Fruit fly (Drosophila melanogaster) whole organism, adult: ENCODE measurements around the gene Lcp65Af.
"Not testable (repeated sequence)": the region's sequence is repeated elsewhere in the genome, so short reads cannot be mapped to it uniquely, and the experiment has no call there.

Experiments
- CG11617 ChIP-seq: fragments of 200-800 bp; sonication (Bioruptor generic); optimal IDR thresholded peaks from 2 replicates; lab custom pipeline; 2017; ENCODE audit warnings: mild to moderate bottlenecking, missing biosample characterization, missing genetic modification reagents, missing genetic modification characterization
- CG12768 ChIP-seq: fragments of 200-800 bp; sonication (Bioruptor generic); optimal IDR thresholded peaks from 2 replicates; lab custom pipeline; 2017; ENCODE audit warnings: missing biosample characterization, missing genetic modification characterization, mild to moderate bottlenecking, moderate library complexity, missing genetic modification reagents
- CG14711 ChIP-seq: fragments of 200-800 bp; sonication (Bioruptor generic); optimal IDR thresholded peaks from 2 replicates; lab custom pipeline; 2018; ENCODE audit warnings: missing biosample characterization, mild to moderate bottlenecking, missing genetic modification characterization, moderate library complexity
- CG1620 ChIP-seq: fragments of 200-800 bp; sonication (Bioruptor generic); optimal IDR thresholded peaks from 2 replicates; lab custom pipeline; 2016; ENCODE audit warnings: missing biosample characterization, missing genetic modification characterization
- CG33017 ChIP-seq: fragments of 200-800 bp; sonication (Bioruptor generic); optimal IDR thresholded peaks from 2 replicates; lab custom pipeline; 2018; ENCODE audit warnings: missing biosample characterization, mild to moderate bottlenecking, missing genetic modification characterization, moderate library complexity
- CG5204 ChIP-seq: fragments of 200-800 bp; sonication (Bioruptor generic); optimal IDR thresholded peaks from 2 replicates; lab custom pipeline; 2016; ENCODE audit warnings: missing biosample characterization, missing genetic modification characterization
- CG7045 ChIP-seq: fragments of 200-800 bp; sonication (Bioruptor generic); optimal IDR thresholded peaks from 2 replicates; lab custom pipeline; 2017; ENCODE audit warnings: missing biosample characterization, mild to moderate bottlenecking, missing genetic modification characterization
- CG7101 ChIP-seq: fragments of 200-800 bp; sonication (Bioruptor generic); optimal IDR thresholded peaks from 2 replicates; lab custom pipeline; 2018; ENCODE audit warnings: missing biosample characterization, mild to moderate bottlenecking, missing genetic modification characterization, moderate library complexity
- Clk ChIP-seq: fragments of 200-800 bp; sonication (Bioruptor generic); optimal IDR thresholded peaks from 2 replicates; lab custom pipeline; 2017; ENCODE audit warnings: missing biosample characterization, missing genetic modification characterization
- Crg-1 ChIP-seq: fragments of 200-800 bp; sonication (Bioruptor generic); optimal IDR thresholded peaks from 2 replicates; lab custom pipeline; 2016; ENCODE audit warnings: missing biosample characterization, missing genetic modification characterization
- Hr96 ChIP-seq: fragments of 200-800 bp; sonication (Bioruptor generic); optimal IDR thresholded peaks from 2 replicates; lab custom pipeline; 2016; ENCODE audit warnings: missing biosample characterization, missing genetic modification characterization
- Mnt ChIP-seq: fragments of 200-800 bp; sonication (Bioruptor generic); optimal IDR thresholded peaks from 2 replicates; lab custom pipeline; 2016; ENCODE audit warnings: missing biosample characterization, mild to moderate bottlenecking, missing genetic modification characterization
- bab1 ChIP-seq: fragments of 200-800 bp; sonication (Bioruptor generic); optimal IDR thresholded peaks from 3 replicates; lab custom pipeline; 2019; ENCODE audit warnings: missing biosample characterization, mild to moderate bottlenecking, missing genetic modification characterization, moderate library complexity
- cic ChIP-seq: fragments of 200-800 bp; sonication (Bioruptor generic); optimal IDR thresholded peaks from 2 replicates; lab custom pipeline; 2017; ENCODE audit warnings: missing biosample characterization, mild to moderate bottlenecking, missing genetic modification characterization, moderate library complexity
- cnc ChIP-seq, 2 experiments: fragments of >200 bp; optimal IDR thresholded peaks; 2 replicates each; lab custom pipeline; 2017
- kay ChIP-seq: fragments of 200-800 bp; sonication (Bioruptor generic); peaks from one replicate; lab custom pipeline; 2016; ENCODE audit warnings: missing biosample characterization, missing genetic modification characterization, borderline replicate concordance
- ovo ChIP-seq: fragments of 200-800 bp; sonication (Bioruptor generic); optimal IDR thresholded peaks from 2 replicates; lab custom pipeline; 2016; ENCODE audit warnings: missing biosample characterization, missing genetic modification characterization
- pad ChIP-seq: fragments of 200-800 bp; sonication (Bioruptor generic); optimal IDR thresholded peaks from 3 replicates; lab custom pipeline; 2017; ENCODE audit warnings: missing biosample characterization, missing genetic modification characterization, mild to moderate bottlenecking, moderate library complexity, missing genetic modification reagents
- tj ChIP-seq: fragments of 200-800 bp; sonication (Bioruptor generic); optimal IDR thresholded peaks from 3 replicates; lab custom pipeline; 2017; ENCODE audit warnings: missing biosample characterization, mild to moderate bottlenecking, missing genetic modification characterization, moderate library complexity

The Lcp65Af gene

DNA sequence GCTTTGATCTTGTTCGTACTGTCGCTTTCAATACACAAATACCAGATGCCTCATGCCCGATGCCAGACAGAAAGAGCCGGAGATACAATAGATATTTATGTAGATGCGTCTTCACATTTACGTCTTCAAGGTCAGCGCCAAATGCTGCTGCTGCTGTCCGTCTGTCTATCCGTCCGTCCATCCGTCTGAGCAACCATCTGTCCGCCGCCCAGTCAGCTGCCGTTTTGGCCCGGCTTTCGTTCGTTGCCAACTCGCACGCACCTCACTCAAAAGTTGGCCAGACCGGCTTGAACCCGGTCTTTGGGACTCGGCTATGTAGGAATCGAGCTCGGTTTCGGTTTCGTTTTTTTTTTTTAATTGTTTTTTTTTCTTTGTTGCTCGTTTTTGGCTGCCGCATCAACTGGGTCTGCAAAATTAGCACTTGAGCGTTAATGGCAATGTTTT lies 18.4 kb upstream of the Lcp65Af start:
- TF ChIP-seq CG33017 (tag; lab: Kevin White, UChicago) = no peak
- TF ChIP-seq Hr96 (GFP tag; lab: Kevin White, UChicago) = no peak
- no peak for TF ChIP-seq Clk (GFP tag; lab: Kevin White, UChicago)
- TF ChIP-seq kay (GFP tag; lab: Kevin White, UChicago) = no peak
- no peak for TF ChIP-seq CG5204 (GFP tag; lab: Kevin White, UChicago)
- no peak for TF ChIP-seq CG1620 (GFP tag; lab: Kevin White, UChicago)
- no peak for TF ChIP-seq CG7101 (tag; lab: Kevin White, UChicago)

- no peak for TF ChIP-seq Clk (GFP tag; lab: Kevin White, UChicago)
- TF ChIP-seq Mnt = no peak
- TF ChIP-seq CG11617 (GFP tag; lab: Kevin White, UChicago) = no peak
These were observed 15.9 kb upstream of the Lcp65Af start, which contains the start of gene Acp65Aa for dm6 chr3L:6152531-6152930. TSS of gene Acp65Aa (minus strand) at chr3L:6152745.

DNA sequence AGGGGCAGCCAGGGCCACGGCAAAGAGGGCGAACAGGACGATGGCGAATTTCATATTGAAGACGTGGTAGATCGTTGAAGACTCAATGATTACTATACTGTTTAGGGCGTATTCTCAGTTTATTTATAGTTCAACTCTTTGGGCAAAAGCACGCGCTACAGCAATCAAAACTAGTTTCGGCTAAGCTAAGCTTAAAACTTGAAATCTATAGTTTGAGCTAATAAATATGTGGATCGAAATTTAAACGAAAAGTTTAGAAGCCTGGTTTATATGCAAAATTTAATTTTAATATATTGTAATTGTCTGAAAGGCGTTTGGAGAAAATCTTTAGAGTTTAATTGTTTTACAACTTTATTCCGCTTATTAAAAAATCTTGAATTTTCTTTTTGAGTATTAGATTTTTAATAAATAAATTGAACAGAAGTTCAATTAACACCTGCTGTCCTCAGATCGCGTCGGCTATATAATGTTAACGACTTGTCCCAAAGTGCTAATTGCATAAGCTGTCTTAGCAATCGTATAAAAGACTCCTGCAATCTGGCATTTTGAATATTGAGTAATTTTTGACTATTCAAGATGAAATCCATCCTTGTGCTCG lies 14.3 kb upstream of the Lcp65Af start, which contains the start of the genes Cpr65Ax2 and Lcp65Aa:
Cpr65Ax2 (minus strand) TSS at position 101 of the 598 bp plus-strand sequence.
Lcp65Aa (plus strand) TSS at position 548 of the 598 bp plus-strand sequence.
- TF ChIP-seq kay, pad, CG11617 (GFP tag; lab: Kevin White, UChicago): not testable (repeated sequence)

DNA sequence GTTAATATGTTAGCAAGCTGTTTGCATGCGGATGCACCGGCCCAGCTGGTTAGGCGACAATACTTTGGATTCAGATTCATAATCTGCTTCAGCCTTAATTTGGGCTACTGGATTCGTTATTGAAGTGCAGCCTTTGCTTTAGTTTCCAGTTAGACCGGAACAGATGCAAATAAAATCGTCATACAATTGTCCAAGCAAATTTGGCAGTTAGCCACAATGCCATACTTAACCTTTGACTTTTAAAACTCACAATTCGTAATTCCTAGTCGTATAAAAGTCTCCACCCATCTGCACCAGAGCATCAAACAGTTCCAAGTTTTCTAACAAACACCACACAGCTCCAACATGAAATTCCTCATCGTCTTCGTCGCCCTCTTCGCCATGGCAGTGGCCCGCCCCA lies 12.7 kb upstream of the Lcp65Af start, which contains the start of gene Lcp65Ab1:
Lcp65Ab1 (plus strand) TSS at position 301 of the 400 bp plus-strand sequence.
- TF ChIP-seq CG5204 (GFP tag; lab: Kevin White, UChicago); CG14711 (tag; lab: Kevin White, UChicago); Mnt: not testable (repeated sequence)

- not testable (repeated sequence) for TF ChIP-seq bab1 (GFP tag; lab: Kevin White, UChicago); CG7045 (GFP tag; lab: Kevin White, UChicago); Crg-1
These were observed 11.3 kb upstream of the Lcp65Af start, which contains the start of gene Cpr65Ax1 for dm6 chr3L:6147887-6148286. TSS of gene Cpr65Ax1 (minus strand) at chr3L:6147987.

- not testable (repeated sequence) for TF ChIP-seq CG12768 (GFP tag; lab: Kevin White, UChicago); tj (GFP tag; lab: Kevin White, UChicago); cnc (optimal IDR thresholded peaks at IDR 0.05; lab: Kevin White, UChicago)
These were observed 9.8 kb upstream of the Lcp65Af start, which contains the start of gene Lcp65Ab2 for dm6 chr3L:6146374-6146773. TSS of gene Lcp65Ab2 (plus strand) at chr3L:6146674.

DNA sequence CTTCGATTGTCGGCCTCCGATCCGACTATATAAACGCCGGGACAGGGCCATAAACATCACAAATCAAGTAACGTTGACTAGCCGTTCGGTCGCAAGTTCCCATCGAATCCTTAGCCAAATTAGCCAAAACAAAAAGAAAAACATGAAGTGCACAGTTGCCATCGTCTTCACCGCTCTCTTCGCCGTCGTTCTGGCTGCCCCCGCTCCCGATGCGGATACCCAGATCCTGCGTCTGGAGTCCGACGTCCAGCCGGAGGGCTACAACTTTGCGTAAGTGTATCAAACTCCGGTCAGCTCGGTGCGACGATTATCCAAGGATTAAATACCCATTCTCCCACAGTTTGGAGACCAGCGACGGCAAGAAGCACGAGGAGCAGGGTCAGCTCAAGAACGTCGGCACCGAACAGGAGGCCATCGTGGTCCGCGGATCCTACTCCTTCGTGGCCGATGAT lies 8.2 kb upstream of the Lcp65Af start, which contains the start of gene Lcp65Ac:
Lcp65Ac (plus strand) TSS at position 51 of the 452 bp plus-strand sequence.
- no peak for TF ChIP-seq ovo (GFP tag; lab: Kevin White, UChicago)
- TF ChIP-seq cnc (optimal IDR thresholded peaks at IDR 0.05; lab: Kevin White, UChicago) = no peak
- TF ChIP-seq CG1620 (GFP tag; lab: Kevin White, UChicago) = no peak
- no peak for TF ChIP-seq bab1 (GFP tag; lab: Kevin White, UChicago)
- TF ChIP-seq CG14711 (tag; lab: Kevin White, UChicago) = no peak
- TF ChIP-seq CG7045 (GFP tag; lab: Kevin White, UChicago) = no peak
- no peak for TF ChIP-seq kay (GFP tag; lab: Kevin White, UChicago)
- TF ChIP-seq pad (GFP tag; lab: Kevin White, UChicago) = no peak
- TF ChIP-seq Mnt = no peak
- TF ChIP-seq CG7101 (tag; lab: Kevin White, UChicago) = no peak
- no peak for TF ChIP-seq CG11617 (GFP tag; lab: Kevin White, UChicago)
- TF ChIP-seq CG12768 (GFP tag; lab: Kevin White, UChicago) = no peak
- TF ChIP-seq cic (GFP tag; lab: Kevin White, UChicago) = no peak

DNA sequence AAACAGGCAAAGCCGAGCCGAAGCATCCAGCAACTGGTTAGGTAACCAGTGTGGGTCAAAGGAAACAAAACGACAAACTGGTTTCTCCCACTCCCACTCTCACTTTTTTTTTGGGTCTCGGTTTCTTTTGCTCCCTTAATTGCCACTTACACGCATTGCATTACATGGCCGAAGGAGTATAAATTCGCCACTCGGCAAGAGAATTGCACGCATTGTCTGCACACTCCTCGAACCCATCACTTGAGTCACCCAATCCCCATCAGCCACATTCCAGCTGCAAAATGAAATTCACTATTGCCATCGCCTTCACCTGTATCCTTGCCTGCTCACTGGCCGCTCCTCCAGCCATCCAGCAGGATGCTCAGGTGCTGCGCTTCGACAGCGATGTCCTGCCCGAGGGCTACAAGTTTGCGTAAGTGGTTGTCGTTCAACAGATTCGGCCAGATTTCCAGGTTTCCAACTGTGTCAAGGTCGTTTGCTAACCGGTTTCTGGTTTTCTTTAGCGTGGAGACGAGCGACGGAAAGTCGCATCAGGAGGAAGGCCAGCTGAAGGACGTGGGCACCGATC lies 6.7 kb upstream of the Lcp65Af start, which contains the start of gene Lcp65Ad:
Lcp65Ad (plus strand) TSS at position 208 of the 568 bp plus-strand sequence.
- TF ChIP-seq kay (GFP tag; lab: Kevin White, UChicago) (no peak), CG14711 (tag; lab: Kevin White, UChicago) (no peak), tj (GFP tag; lab: Kevin White, UChicago) (no peak), CG7101 (tag; lab: Kevin White, UChicago) (no peak), pad (GFP tag; lab: Kevin White, UChicago) (no peak), CG33017 (tag; lab: Kevin White, UChicago) (no peak), Hr96 (GFP tag; lab: Kevin White, UChicago) (no peak)
